Worm (Caenorhabditis elegans): Measurements from ENCODE around the gene twk-35.
A peak's percentile ranks its signal among the peaks of the same experiment; 100 is the strongest.

Gene twk-35

DNA sequence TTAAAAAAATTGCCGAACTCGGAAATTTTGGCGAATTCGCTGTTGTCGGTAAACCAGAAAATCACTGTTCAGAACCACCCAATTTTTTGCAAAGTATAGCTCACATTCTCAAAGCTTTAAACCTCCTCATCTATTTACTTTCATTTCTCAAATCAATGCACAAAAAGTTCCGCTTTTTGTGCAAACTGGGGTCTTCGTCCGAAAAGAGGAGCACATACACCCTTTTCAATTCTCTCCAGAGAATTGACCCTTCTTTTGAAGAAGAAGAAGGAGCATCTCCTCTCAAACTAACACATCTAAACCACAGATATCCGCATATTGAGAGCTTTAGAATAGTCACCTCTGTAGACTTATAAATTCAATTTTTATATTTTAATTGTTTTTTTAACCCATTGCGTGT lies 12.5 kb downstream of the twk-35 start:
- TF ChIP-seq lin-1 (GFP tag; IDR thresholded peaks at IDR 0.05) = no peak
- no peak for TF ChIP-seq ama-1 (optimal IDR thresholded peaks at IDR 0.05)
- no peak for TF ChIP-seq lir-3 (tag; optimal IDR thresholded peaks at IDR 0.05)
- no peak for TF ChIP-seq attf-4 (tag; optimal IDR thresholded peaks at IDR 0.05)
- TF ChIP-seq ceh-20 (GFP tag; IDR thresholded peaks at IDR 0.05) = no peak
- no peak for TF ChIP-seq T26A8.4 (GFP tag; IDR thresholded peaks at IDR 0.05)
- peak; percentile 70 for TF ChIP-seq aha-1 (tag)
- TF ChIP-seq hmg-1.1 (GFP tag; IDR thresholded peaks at IDR 0.05) = no peak
- TF ChIP-seq unc-62 (GFP tag; optimal IDR thresholded peaks at IDR 0.05 in 1 of 2) = peak in 1 of 2 experiments; percentile 62
- TF ChIP-seq unc-62 (tag; optimal IDR thresholded peaks at IDR 0.05) = no peak
- no peak for TF ChIP-seq aly-2 (tag; optimal IDR thresholded peaks at IDR 0.05)
- no peak for TF ChIP-seq ztf-7 (tag; optimal IDR thresholded peaks at IDR 0.05)
- TF ChIP-seq ctbp-1 (GFP tag; IDR thresholded peaks at IDR 0.05) = no peak
- TF ChIP-seq vab-7 (GFP tag; IDR thresholded peaks at IDR 0.05) = no peak
- TF ChIP-seq ZK337.2 (GFP tag; IDR thresholded peaks at IDR 0.05) = no peak

- peak; percentile 66 for TF ChIP-seq hmg-1.1 (GFP tag; IDR thresholded peaks at IDR 0.05)
- TF ChIP-seq rbr-2 (tag; optimal IDR thresholded peaks at IDR 0.05) = peak; percentile 62
- TF ChIP-seq unc-39 (tag; optimal IDR thresholded peaks at IDR 0.05) = no peak
- no peak for TF ChIP-seq nhr-6 (tag; optimal IDR thresholded peaks at IDR 0.05)
- peak in 1 of 2 experiments; percentile 69 for TF ChIP-seq lsy-2 (tag; optimal IDR thresholded peaks at IDR 0.05)
- TF ChIP-seq hlh-30 (tag; optimal IDR thresholded peaks at IDR 0.05; ENCODE audit: insufficient read depth) = peak; percentile 8
- TF ChIP-seq fkh-10 (GFP tag; optimal IDR thresholded peaks at IDR 0.05) = peak; percentile 87
- no peak for TF ChIP-seq dve-1 (tag; optimal IDR thresholded peaks at IDR 0.05; ENCODE audit: insufficient read depth)
- TF ChIP-seq dpl-1 (GFP tag; optimal IDR thresholded peaks at IDR 0.05) = peak; percentile 2
- TF ChIP-seq mxl-2 (GFP tag; conservative IDR thresholded peaks at IDR 0.05) = no peak
- no peak for TF ChIP-seq ceh-28 (tag; optimal IDR thresholded peaks at IDR 0.05)
- TF ChIP-seq zfp-2 (tag; optimal IDR thresholded peaks at IDR 0.05) = no peak
- peak in 1 of 2 experiments; percentile 89 for TF ChIP-seq unc-62 (GFP tag; optimal IDR thresholded peaks at IDR 0.05 in 1 of 2)
- TF ChIP-seq unc-62 (tag; optimal IDR thresholded peaks at IDR 0.05) = no peak
- TF ChIP-seq ctbp-1 (GFP tag; IDR thresholded peaks at IDR 0.05) = peak; percentile 38; the same call in 1 of the 2 replicates
- no peak for TF ChIP-seq aha-1 (tag)
- TF ChIP-seq sdz-12 (GFP tag; optimal IDR thresholded peaks at IDR 0.05) = no peak
- TF ChIP-seq lin-15B (tag; optimal IDR thresholded peaks at IDR 0.05) = no peak
- TF ChIP-seq F37D6.2 (tag; optimal IDR thresholded peaks at IDR 0.05) = peak; percentile 25
- TF ChIP-seq mep-1 (tag; optimal IDR thresholded peaks at IDR 0.05) = peak; percentile 71
- TF ChIP-seq nhr-48 (tag; optimal IDR thresholded peaks at IDR 0.05) = peak; percentile 5
- no peak for TF ChIP-seq ceh-20 (GFP tag; IDR thresholded peaks at IDR 0.05)
These were observed 16.4 kb downstream of the twk-35 start, which contains the start of gene unc-80 for ce11 chrV:20879069-20879667. Gene unc-80 (plus strand): TSS chrV:20879601.

DNA sequence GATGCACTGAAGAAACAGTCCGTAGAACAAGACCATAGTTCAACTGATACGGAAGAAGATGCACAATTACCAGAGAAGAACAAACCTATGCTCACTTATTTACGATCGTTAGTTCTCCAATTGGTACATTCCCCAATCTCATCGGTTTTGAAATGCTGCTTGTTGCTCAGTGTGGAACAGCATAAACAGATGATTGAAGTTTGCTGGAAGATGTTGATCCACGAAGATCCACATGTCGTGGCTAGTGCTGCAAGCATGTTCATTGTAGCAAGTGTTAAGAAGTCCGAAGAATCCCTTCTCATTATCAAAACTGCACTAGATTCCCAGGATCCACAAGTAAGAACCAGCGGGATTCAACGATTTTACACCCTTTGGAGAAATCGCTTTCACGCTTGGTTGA lies 29.1 kb downstream of the twk-35 start:
- no peak for TF ChIP-seq lin-38 (GFP tag; IDR thresholded peaks at IDR 0.05)
- peak in 1 of 2 experiments; percentile 94 for TF ChIP-seq unc-62 (GFP tag; optimal IDR thresholded peaks at IDR 0.05 in 1 of 2)
- TF ChIP-seq unc-62 (tag; optimal IDR thresholded peaks at IDR 0.05) = no peak

ce11 chrV:20903167-20904093 lies 40.6 kb downstream of the twk-35 start, which contains the start of gene amx-3:
Gene amx-3 (minus strand): TSS chrV:20903714.
- TF ChIP-seq nhr-48 (tag; optimal IDR thresholded peaks at IDR 0.05) = peak; percentile 23
- TF ChIP-seq tag-97 (GFP tag; IDR thresholded peaks at IDR 0.05) = no peak
- TF ChIP-seq nhr-111 (GFP tag; optimal IDR thresholded peaks at IDR 0.05) = no peak
- peak; percentile 31 for TF ChIP-seq hlh-30 (tag; optimal IDR thresholded peaks at IDR 0.05; ENCODE audit: insufficient read depth)
- peak in 1 of 2 experiments; percentile 16 for TF ChIP-seq mdl-1 (tag; optimal IDR thresholded peaks at IDR 0.05)
- TF ChIP-seq ceh-20 (GFP tag; IDR thresholded peaks at IDR 0.05) = no peak
- TF ChIP-seq nhr-28 (tag; optimal IDR thresholded peaks at IDR 0.05) = peak; percentile 12
- peak; percentile 25 for TF ChIP-seq hlh-11 (tag; optimal IDR thresholded peaks at IDR 0.05)
- TF ChIP-seq dmd-6 (GFP tag; IDR thresholded peaks at IDR 0.05) = peak; percentile 35; the same call in 1 of the 2 replicates
- no peak for TF ChIP-seq aly-2 (tag; optimal IDR thresholded peaks at IDR 0.05)
- no peak for TF ChIP-seq lin-29 (GFP tag; IDR thresholded peaks at IDR 0.05)
- peak in 1 of 2 experiments; percentile 69 for TF ChIP-seq hif-1 (tag; optimal IDR thresholded peaks at IDR 0.05)
- peak in 1 of 2 experiments; percentile 16 for TF ChIP-seq daf-16 (GFP tag; optimal IDR thresholded peaks at IDR 0.05)
- TF ChIP-seq daf-16 (tag; optimal IDR thresholded peaks at IDR 0.05) = peak; percentile 94
- TF ChIP-seq nhr-77 (tag; optimal IDR thresholded peaks at IDR 0.05) = peak; percentile 44
- TF ChIP-seq dve-1 (tag; optimal IDR thresholded peaks at IDR 0.05; ENCODE audit: insufficient read depth) = peak; percentile 56
- peak; percentile 80 for TF ChIP-seq pqm-1 (tag; optimal IDR thresholded peaks at IDR 0.05)

All from whole organism, L4 larva.